Fruit fly (Drosophila melanogaster): ENCODE data around the gene RpS19a.
A peak's percentile ranks its signal among the peaks of the same experiment; 100 is the strongest.

RpS19a gene

DNA sequence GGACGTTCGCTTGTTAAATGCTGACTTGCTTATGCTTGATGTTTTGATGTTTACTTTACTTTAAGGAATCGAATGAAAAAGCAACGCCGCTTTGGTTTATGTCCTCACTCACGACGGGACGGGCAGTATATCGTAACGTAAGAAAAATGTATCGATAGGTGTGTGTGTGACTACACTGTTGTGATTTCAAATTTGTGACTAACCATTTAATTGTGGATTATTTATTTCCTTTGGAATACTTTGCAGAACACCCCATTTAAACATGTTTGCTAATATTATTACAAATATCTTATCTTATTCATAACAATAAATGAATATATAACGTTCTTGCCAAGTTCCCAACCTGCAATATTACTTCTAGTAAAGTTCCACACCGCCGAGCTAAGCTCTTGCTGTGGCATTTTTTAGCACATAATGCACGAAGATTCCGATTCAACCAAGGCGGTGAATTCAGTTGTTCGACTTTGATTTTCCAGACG, 17.3 kb downstream of the RpS19a start, which contains the start of the genes Nemp and r:
TSS of gene Nemp (minus strand) at position 85 of the 479 bp plus-strand sequence.
TSS of gene r (plus strand) at position 429 of the 479 bp plus-strand sequence.
- TF ChIP-seq pad (GFP tag; optimal IDR thresholded peaks at IDR 0.05) (no peak), tj (GFP tag; optimal IDR thresholded peaks at IDR 0.05) (peak; percentile 44)

DNA sequence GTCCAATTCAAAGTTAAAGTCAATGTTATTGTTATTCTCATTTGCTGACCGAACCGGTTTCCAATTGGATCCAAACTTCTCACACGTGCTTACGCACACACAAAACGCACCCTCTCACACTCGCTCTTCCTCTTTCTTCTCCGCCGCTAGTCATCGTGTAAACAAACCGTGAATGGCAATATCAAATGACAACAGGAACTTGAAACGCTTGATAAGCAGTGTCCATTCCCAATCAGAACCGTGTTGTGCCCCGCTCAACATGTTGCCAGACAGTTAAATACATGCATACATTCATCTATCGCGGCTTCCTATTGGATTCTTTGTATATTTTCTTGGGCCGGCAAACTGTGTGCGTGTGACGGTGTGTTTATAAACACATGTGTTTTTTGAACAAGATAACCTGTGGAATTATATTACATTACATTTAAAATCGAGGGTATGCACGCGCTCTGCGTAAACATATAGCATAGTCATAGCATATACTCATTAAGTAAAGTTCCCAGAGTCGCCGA, 18.1 kb downstream of the RpS19a start:
- TF ChIP-seq Crg-1 (GFP tag; optimal IDR thresholded peaks at IDR 0.05): no peak
- TF ChIP-seq toe (GFP tag; optimal IDR thresholded peaks at IDR 0.05): no peak
- no peak for TF ChIP-seq CG33017 (tag; optimal IDR thresholded peaks at IDR 0.05)
- no peak for TF ChIP-seq kay (GFP tag; ENCODE audit: borderline replicate concordance)
- TF ChIP-seq bab1 (GFP tag; optimal IDR thresholded peaks at IDR 0.05): peak; percentile 9
- peak; percentile 82 for TF ChIP-seq tj (GFP tag; optimal IDR thresholded peaks at IDR 0.05)
- TF ChIP-seq Clk (GFP tag; optimal IDR thresholded peaks at IDR 0.05): no peak
- no peak for TF ChIP-seq CG12768 (GFP tag; optimal IDR thresholded peaks at IDR 0.05)
- peak; percentile 73 for TF ChIP-seq ovo (GFP tag; optimal IDR thresholded peaks at IDR 0.05)
- no peak for TF ChIP-seq CG11617 (GFP tag; optimal IDR thresholded peaks at IDR 0.05)
- no peak for TF ChIP-seq CG5204 (GFP tag; optimal IDR thresholded peaks at IDR 0.05)
- TF ChIP-seq CG1620 (GFP tag; optimal IDR thresholded peaks at IDR 0.05): no peak
- TF ChIP-seq cic (GFP tag; optimal IDR thresholded peaks at IDR 0.05): peak; percentile 98
- TF ChIP-seq CG7101 (tag; optimal IDR thresholded peaks at IDR 0.05): peak; percentile 4
- peak; percentile 43 to 44 for TF ChIP-seq cnc (optimal IDR thresholded peaks at IDR 0.05)
- TF ChIP-seq Hr96 (GFP tag; optimal IDR thresholded peaks at IDR 0.05): no peak
- TF ChIP-seq Mnt (GFP tag; optimal IDR thresholded peaks at IDR 0.05): peak; percentile 96
- no peak for TF ChIP-seq CG7045 (GFP tag; optimal IDR thresholded peaks at IDR 0.05)
- peak; percentile 5 for TF ChIP-seq pad (GFP tag; optimal IDR thresholded peaks at IDR 0.05)
- TF ChIP-seq CG14711 (tag; optimal IDR thresholded peaks at IDR 0.05): no peak

DNA sequence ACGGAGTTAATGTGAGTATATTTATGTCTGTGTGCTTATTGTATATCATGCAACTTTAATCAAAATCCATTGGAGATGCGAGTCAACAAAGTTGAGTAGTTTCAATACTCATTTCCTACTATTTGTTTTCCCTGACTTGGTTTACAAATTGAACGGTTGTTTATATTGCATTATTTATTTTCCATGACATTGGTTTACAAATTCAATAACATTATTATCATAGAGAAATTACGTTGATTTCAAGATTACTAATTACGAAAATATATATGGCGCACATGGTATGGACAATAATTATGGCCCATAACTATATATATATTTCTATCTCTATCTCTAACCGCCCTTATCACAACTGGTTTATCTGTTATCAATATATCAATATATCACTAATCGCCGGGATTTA, 22.9 kb downstream of the RpS19a start:
- TF ChIP-seq CG11617 (GFP tag; optimal IDR thresholded peaks at IDR 0.05) (no peak), Crg-1 (GFP tag; optimal IDR thresholded peaks at IDR 0.05) (no peak), cnc (optimal IDR thresholded peaks at IDR 0.05) (no peak), CG7101 (tag; optimal IDR thresholded peaks at IDR 0.05) (no peak), Mnt (GFP tag; optimal IDR thresholded peaks at IDR 0.05) (no peak), CG14711 (tag; optimal IDR thresholded peaks at IDR 0.05) (no peak), tj (GFP tag; optimal IDR thresholded peaks at IDR 0.05) (no peak), toe (GFP tag; optimal IDR thresholded peaks at IDR 0.05) (no peak)

DNA sequence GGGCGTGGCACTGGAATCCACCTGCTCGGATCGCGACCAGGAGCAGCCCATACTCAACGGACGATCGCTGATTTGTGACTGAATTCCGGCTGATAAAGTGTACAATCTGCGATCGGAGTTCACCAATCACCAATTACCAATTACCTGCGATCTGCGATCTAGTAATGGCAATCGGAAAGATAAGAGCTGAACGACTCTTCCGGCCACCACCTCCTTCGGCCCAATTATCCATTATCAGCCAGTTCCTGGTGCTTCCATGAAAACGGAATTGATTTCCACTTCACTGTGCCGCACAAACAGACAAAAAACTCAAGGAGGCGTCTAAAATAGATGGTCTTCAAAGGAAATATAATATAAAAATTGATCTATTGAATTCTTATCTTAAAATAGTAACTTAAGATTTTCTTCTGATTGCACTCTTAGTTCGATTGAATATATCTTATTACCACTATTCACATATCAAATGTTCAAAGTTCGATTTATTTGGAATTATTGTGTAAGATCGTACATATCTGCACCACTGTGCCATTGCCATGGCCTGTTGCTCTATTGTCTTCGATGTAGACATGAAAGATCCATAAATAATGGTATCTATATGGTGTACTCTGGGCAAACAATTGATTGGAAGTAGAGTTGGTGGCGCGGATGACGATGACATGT, 26.8 kb downstream of the RpS19a start, which contains the start of gene CG15865:
TSS of gene CG15865 (minus strand) at position 51 of the 660 bp plus-strand sequence.
- TF ChIP-seq Hr96 (GFP tag; optimal IDR thresholded peaks at IDR 0.05) (peak; percentile 3), CG7101 (tag; optimal IDR thresholded peaks at IDR 0.05) (no peak)

DNA sequence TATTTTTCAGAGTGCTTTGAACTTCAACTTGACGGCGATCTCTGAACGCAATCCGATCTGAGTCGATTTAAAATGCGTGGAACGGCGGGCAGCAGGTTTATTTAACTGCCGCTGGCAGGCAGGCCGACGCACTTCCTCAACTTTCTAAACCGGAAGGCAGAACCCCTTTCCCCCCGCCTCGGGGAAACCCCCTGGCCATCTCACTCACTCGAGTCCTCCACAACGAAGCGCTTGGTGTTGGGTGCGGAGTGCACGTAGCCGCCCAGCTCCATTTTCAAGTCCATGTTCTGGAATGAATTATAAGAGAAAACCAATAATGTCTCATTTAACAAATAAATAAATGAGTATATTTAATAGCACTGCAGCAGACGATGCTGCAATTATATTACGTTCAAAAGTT, 32.2 kb downstream of the RpS19a start:
- TF ChIP-seq toe (GFP tag; optimal IDR thresholded peaks at IDR 0.05) (no peak), Clk (GFP tag; optimal IDR thresholded peaks at IDR 0.05) (no peak), CG1620 (GFP tag; optimal IDR thresholded peaks at IDR 0.05) (no peak), Hr96 (GFP tag; optimal IDR thresholded peaks at IDR 0.05) (no peak), tj (GFP tag; optimal IDR thresholded peaks at IDR 0.05) (no peak), ovo (GFP tag; optimal IDR thresholded peaks at IDR 0.05) (no peak), CG11617 (GFP tag; optimal IDR thresholded peaks at IDR 0.05) (no peak), kay (GFP tag; ENCODE audit: borderline replicate concordance) (no peak), CG7045 (GFP tag; optimal IDR thresholded peaks at IDR 0.05) (no peak), cic (GFP tag; optimal IDR thresholded peaks at IDR 0.05) (no peak)

DNA sequence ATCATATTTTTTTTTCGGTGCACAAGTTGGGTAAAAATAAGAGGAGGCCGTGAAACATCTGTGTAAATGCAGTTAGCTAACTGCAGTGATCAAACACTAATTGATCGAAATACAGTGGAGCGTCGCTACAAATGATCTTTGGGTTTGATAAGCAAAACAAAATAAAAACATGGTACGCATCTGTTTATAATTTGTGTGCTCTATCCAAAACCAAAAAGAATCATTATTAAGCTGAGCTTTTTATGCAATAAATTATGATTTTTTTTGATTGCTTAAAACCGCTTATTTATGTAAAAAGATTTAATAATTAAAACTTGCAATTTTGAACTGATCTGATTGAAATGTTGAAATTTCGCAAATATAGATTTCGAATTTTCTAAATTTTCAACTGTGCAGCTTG, 32.6 kb downstream of the RpS19a start:
- no peak for TF ChIP-seq CG5204 (GFP tag; optimal IDR thresholded peaks at IDR 0.05)
- TF ChIP-seq pad (GFP tag; optimal IDR thresholded peaks at IDR 0.05): no peak
- peak; percentile 28 for TF ChIP-seq kay (GFP tag; ENCODE audit: borderline replicate concordance)
- no peak for TF ChIP-seq CG33017 (tag; optimal IDR thresholded peaks at IDR 0.05)

DNA sequence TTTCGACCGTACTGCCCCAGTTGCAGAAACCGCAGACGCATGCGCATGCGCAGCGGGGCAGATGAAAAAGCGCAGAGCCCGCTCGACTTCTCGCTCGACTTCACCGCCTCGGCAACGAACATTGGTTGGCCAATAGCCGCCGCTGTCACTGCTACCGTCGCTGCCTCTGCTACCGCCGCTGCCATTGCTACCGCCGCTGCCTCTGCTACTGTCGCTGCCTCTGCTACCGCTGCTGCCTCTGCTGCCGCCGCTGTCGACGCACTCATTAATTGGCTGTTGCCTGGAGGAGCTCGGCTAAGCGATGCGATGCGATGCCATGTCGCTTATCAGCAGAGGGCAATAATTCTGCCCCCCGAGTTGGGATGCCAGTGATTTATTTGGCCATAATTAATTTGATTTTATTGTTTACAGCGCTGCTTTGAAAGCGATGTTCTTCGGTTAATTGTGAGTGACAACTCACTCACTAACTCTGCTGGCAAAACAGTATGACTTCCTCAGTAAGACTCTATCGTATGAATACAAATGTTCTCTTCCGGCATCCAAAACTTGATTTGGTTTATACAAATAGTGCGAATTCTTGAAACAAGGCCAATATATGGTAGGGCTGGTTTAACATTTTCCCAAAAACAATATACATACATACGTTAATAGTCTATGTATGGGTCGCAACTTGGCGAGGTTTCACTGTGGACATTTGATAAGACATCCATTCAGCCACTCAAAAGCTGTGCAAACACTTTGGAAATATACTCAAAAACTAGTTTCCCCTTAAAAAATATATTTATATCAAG, 33.2 kb downstream of the RpS19a start:
- TF ChIP-seq CG12768 (GFP tag; optimal IDR thresholded peaks at IDR 0.05): no peak
- peak; percentile 39 for TF ChIP-seq CG14711 (tag; optimal IDR thresholded peaks at IDR 0.05)
- no peak for TF ChIP-seq cic (GFP tag; optimal IDR thresholded peaks at IDR 0.05)
- no peak for TF ChIP-seq kay (GFP tag; ENCODE audit: borderline replicate concordance)
- TF ChIP-seq pad (GFP tag; optimal IDR thresholded peaks at IDR 0.05): peak; percentile 9
- TF ChIP-seq Clk (GFP tag; optimal IDR thresholded peaks at IDR 0.05): no peak
